Fruit fly (Drosophila melanogaster): ENCODE data around the gene CG13654.

The CG13654 gene

dm6 chr3R:25184540-25184939 lies 15.1 kb upstream of the CG13654 start:
- TF ChIP-seq CG4496 (GFP tag; IDR thresholded peaks at IDR 0.05) (0 out of 3 replicates have a peak, but pooled peaks have one; percentile 33), CG32121 (GFP tag; IDR thresholded peaks at IDR 0.05) (no peak), CG13204 (GFP tag; optimal IDR thresholded peaks at IDR 0.05) (peak; percentile 47)

dm6 chr3R:25188990-25189389 lies 10.6 kb upstream of the CG13654 start:
- TF ChIP-seq CG4496 (GFP tag; IDR thresholded peaks at IDR 0.05) (no peak), CG10348 (GFP tag; IDR thresholded peaks at IDR 0.05) (no peak)

dm6 chr3R:25193726-25194204 lies 5.9 kb upstream of the CG13654 start, which contains the start of gene lobo:
lobo (minus strand) TSS chr3R:25193776.
- TF ChIP-seq CG4496 (GFP tag; IDR thresholded peaks at IDR 0.05) (peak; percentile 15; the same call in 1 of the 3 replicates), CG17806 (tag; optimal IDR thresholded peaks at IDR 0.05) (no peak), D1 (tag; optimal IDR thresholded peaks at IDR 0.05) (peak; percentile 26)

dm6 chr3R:25194723-25195577 lies 4.7 kb upstream of the CG13654 start, which contains the start of gene CG13653:
CG13653 (plus strand) TSS chr3R:25195527.
- TF ChIP-seq CG12605 (GFP tag; IDR thresholded peaks at IDR 0.05) (no peak), gl (tag; optimal IDR thresholded peaks at IDR 0.05) (no peak), rn (GFP tag; IDR thresholded peaks at IDR 0.05) (no peak), CG32121 (GFP tag; IDR thresholded peaks at IDR 0.05) (no peak), Pif1A (GFP tag; optimal IDR thresholded peaks at IDR 0.05) (no peak), CG34367 (tag; optimal IDR thresholded peaks at IDR 0.05) (no peak), CG14655 (GFP tag; optimal IDR thresholded peaks at IDR 0.05) (no peak), CG9948 (tag; optimal IDR thresholded peaks at IDR 0.05) (no peak), CG17806 (tag; optimal IDR thresholded peaks at IDR 0.05) (no peak), Snoo (tag; optimal IDR thresholded peaks at IDR 0.05) (no peak), Ets98B (GFP tag; IDR thresholded peaks at IDR 0.05) (no peak), CG8301 (tag; optimal IDR thresholded peaks at IDR 0.05) (no peak), EcR (GFP tag; optimal IDR thresholded peaks at IDR 0.05) (no peak), Pif1B (GFP tag; optimal IDR thresholded peaks at IDR 0.05) (no peak), CG10348 (GFP tag; IDR thresholded peaks at IDR 0.05) (no peak), CG4496 (GFP tag; IDR thresholded peaks at IDR 0.05) (no peak)

dm6 chr3R:25205413-25205977 lies 5.9 kb downstream of the CG13654 start:
- TF ChIP-seq CG34367 (tag; optimal IDR thresholded peaks at IDR 0.05) (no peak), D1 (tag; optimal IDR thresholded peaks at IDR 0.05) (no peak), CG10348 (GFP tag; IDR thresholded peaks at IDR 0.05) (no peak), Snoo (tag; optimal IDR thresholded peaks at IDR 0.05) (peak; percentile 1), CG12605 (GFP tag; IDR thresholded peaks at IDR 0.05) (no peak), CG4496 (GFP tag; IDR thresholded peaks at IDR 0.05) (0 out of 3 replicates have a peak, but pooled peaks have one; percentile 15), fd96Ca (GFP tag; IDR thresholded peaks at IDR 0.05) (peak; percentile 21; the same call in 1 of the 3 replicates), EcR (GFP tag; optimal IDR thresholded peaks at IDR 0.05) (peak; percentile 95), CG13204 (GFP tag; optimal IDR thresholded peaks at IDR 0.05) (peak; percentile 68), Ets98B (GFP tag; IDR thresholded peaks at IDR 0.05) (no peak), CG32121 (GFP tag; IDR thresholded peaks at IDR 0.05) (no peak), rn (GFP tag; IDR thresholded peaks at IDR 0.05) (no peak)

- TF ChIP-seq CG12605 (GFP tag; IDR thresholded peaks at IDR 0.05), result no peak; the same call in 1 of the 2 replicates
- TF ChIP-seq CG15710 (tag; optimal IDR thresholded peaks at IDR 0.05), result peak; percentile 88
- TF ChIP-seq D1 (tag; optimal IDR thresholded peaks at IDR 0.05), result peak; percentile 4
- TF ChIP-seq Ets98B (GFP tag; IDR thresholded peaks at IDR 0.05), result peak; percentile 86
- peak; percentile 90 for TF ChIP-seq CG14655 (GFP tag; optimal IDR thresholded peaks at IDR 0.05)
- TF ChIP-seq CG32121 (GFP tag; IDR thresholded peaks at IDR 0.05), result peak; percentile 89
- peak; percentile 89 for TF ChIP-seq CG4496 (GFP tag; IDR thresholded peaks at IDR 0.05)
- TF ChIP-seq CG8159 (tag; optimal IDR thresholded peaks at IDR 0.05), result peak; percentile 88
- TF ChIP-seq fd96Ca (GFP tag; IDR thresholded peaks at IDR 0.05), result peak; percentile 77; the same call in 2 of the 3 replicates
- peak; percentile 80 for TF ChIP-seq Pif1B (GFP tag; optimal IDR thresholded peaks at IDR 0.05)
- TF ChIP-seq Pif1A (GFP tag; optimal IDR thresholded peaks at IDR 0.05), result peak; percentile 82
- TF ChIP-seq CG10348 (GFP tag; IDR thresholded peaks at IDR 0.05), result no peak
- peak; percentile 70 for TF ChIP-seq gl (tag; optimal IDR thresholded peaks at IDR 0.05)
- TF ChIP-seq rn (GFP tag; IDR thresholded peaks at IDR 0.05), result peak; percentile 11; the same call in 1 of the 2 replicates
- peak; percentile 86 for TF ChIP-seq CG17806 (tag; optimal IDR thresholded peaks at IDR 0.05)
- peak; percentile 86 for TF ChIP-seq CG9948 (tag; optimal IDR thresholded peaks at IDR 0.05)
- TF ChIP-seq CG8301 (tag; optimal IDR thresholded peaks at IDR 0.05), result peak; percentile 87
- TF ChIP-seq EcR (GFP tag; optimal IDR thresholded peaks at IDR 0.05), result no peak
- TF ChIP-seq Snoo (tag; optimal IDR thresholded peaks at IDR 0.05), result peak; percentile 49
- TF ChIP-seq CG13204 (GFP tag; optimal IDR thresholded peaks at IDR 0.05), result peak; percentile 69
- TF ChIP-seq CG34367 (tag; optimal IDR thresholded peaks at IDR 0.05), result peak; percentile 85
Measured at dm6 chr3R:25207405-25208003, 7.9 kb downstream of the CG13654 start.

All from whole organism, pupa.